Fruit fly (Drosophila melanogaster) whole organism, embryonic: ENCODE results near the gene SMSr.
A peak's percentile ranks its signal among the peaks of the same experiment; 100 is the strongest.

ENCODE experiments used
- BEAF-32 ChIP-seq: fragments of 200-800 bp; sonication (Bioruptor generic); optimal IDR thresholded peaks from 3 replicates; lab custom pipeline; 2017; ENCODE audit warnings: missing biosample characterization, missing genetic modification characterization, mild to moderate bottlenecking, moderate library complexity, missing genetic modification reagents
- C15 ChIP-seq: fragments of 200-800 bp; sonication (Bioruptor generic); IDR thresholded peaks from 3 replicates; pipeline ENCODE4 v1.3.6; 2022; ENCODE audit warnings: missing biosample characterization, missing genetic modification characterization
- CG11085 ChIP-seq: fragments of 200-800 bp; sonication (Bioruptor generic); IDR thresholded peaks from 2 replicates; pipeline ENCODE4 v1.3.6; 2022; ENCODE audit warnings: missing biosample characterization, missing genetic modification characterization
- CG13624 ChIP-seq: fragments of 200-800 bp; sonication (Bioruptor generic); optimal IDR thresholded peaks from 2 replicates; lab custom pipeline; 2016; ENCODE audit warnings: missing biosample characterization, missing genetic modification characterization
- CG13775 ChIP-seq: fragments of 200-800 bp; sonication (Bioruptor generic); optimal IDR thresholded peaks from 3 replicates; lab custom pipeline; 2017; ENCODE audit warnings: missing biosample characterization, mild to moderate bottlenecking, missing genetic modification characterization
- CG13894 ChIP-seq: fragments of 200-800 bp; sonication (Bioruptor generic); optimal IDR thresholded peaks from 3 replicates; lab custom pipeline; 2018; ENCODE audit warnings: missing biosample characterization, mild to moderate bottlenecking, missing genetic modification characterization, moderate library complexity
- CG14050 ChIP-seq: fragments of 200-800 bp; sonication (Bioruptor generic); IDR thresholded peaks from 3 replicates; pipeline ENCODE4 v1.3.6; 2022; ENCODE audit warnings: missing biosample characterization, missing genetic modification characterization
- CG18764 ChIP-seq: fragments of 200-800 bp; sonication (Bioruptor generic); optimal IDR thresholded peaks from 3 replicates; lab custom pipeline; 2016; ENCODE audit warnings: missing biosample characterization, missing genetic modification characterization
- CG2712 ChIP-seq: fragments of 200-800 bp; optimal IDR thresholded peaks from 3 replicates; lab custom pipeline; 2019; ENCODE audit warnings: missing biosample characterization, mild to moderate bottlenecking, missing genetic modification characterization, moderate library complexity
- CG3065 ChIP-seq: fragments of 200-800 bp; sonication (Bioruptor generic); optimal IDR thresholded peaks from 2 replicates; lab custom pipeline; 2016; ENCODE audit warnings: missing biosample characterization, missing genetic modification characterization
- CG32772 ChIP-seq: fragments of 200-800 bp; sonication (Bioruptor generic); IDR thresholded peaks from 2 replicates; pipeline ENCODE4 v1.3.6; 2022; ENCODE audit warnings: missing biosample characterization, missing genetic modification characterization
- CG33213 ChIP-seq: fragments of 200-800 bp; sonication (Bioruptor generic); optimal IDR thresholded peaks from 3 replicates; lab custom pipeline; 2016; ENCODE audit warnings: missing biosample characterization, missing genetic modification characterization
- CG4730 ChIP-seq: fragments of 200-800 bp; sonication (Bioruptor generic); IDR thresholded peaks from 2 replicates; pipeline ENCODE4 v1.3.6; 2022; ENCODE audit warnings: missing biosample characterization, missing genetic modification characterization
- CG5953 ChIP-seq: fragments of 200-800 bp; sonication (Bioruptor generic); IDR thresholded peaks from 2 replicates; pipeline ENCODE4 v1.3.6; 2022; ENCODE audit warnings: missing biosample characterization, missing genetic modification characterization
- CG6854 ChIP-seq: fragments of 200-800 bp; sonication (Bioruptor generic); optimal IDR thresholded peaks from 3 replicates; lab custom pipeline; 2017; ENCODE audit warnings: missing biosample characterization, mild to moderate bottlenecking, missing genetic modification characterization
- CG7357 ChIP-seq: fragments of 200-800 bp; sonication (Bioruptor generic); IDR thresholded peaks from 3 replicates; pipeline ENCODE4 v1.3.6; 2022; ENCODE audit warnings: missing biosample characterization, missing genetic modification characterization
- CG7928 ChIP-seq: fragments of 200-800 bp; sonication (Bioruptor generic); optimal IDR thresholded peaks from 2 replicates; lab custom pipeline; 2017; ENCODE audit warnings: missing biosample characterization, mild to moderate bottlenecking, missing genetic modification characterization
- CTCF ChIP-seq: fragments of 200-800 bp; sonication (Bioruptor generic); optimal IDR thresholded peaks from 2 replicates; lab custom pipeline; 2017; ENCODE audit warnings: missing biosample characterization, mild to moderate bottlenecking, missing genetic modification characterization, moderate library complexity
- Chrac-16 ChIP-seq: fragments of 200-800 bp; sonication (Bioruptor generic); optimal IDR thresholded peaks from 3 replicates; lab custom pipeline; 2016; ENCODE audit warnings: missing biosample characterization, missing genetic modification characterization
- CoRest ChIP-seq: fragments of 200-800 bp; sonication (Bioruptor generic); optimal IDR thresholded peaks from 3 replicates; lab custom pipeline; 2018; ENCODE audit warnings: missing biosample characterization, mild to moderate bottlenecking, missing genetic modification characterization, moderate library complexity
- D19B ChIP-seq: fragments of 200-800 bp; sonication (Bioruptor generic); optimal IDR thresholded peaks from 2 replicates; lab custom pipeline; 2017; ENCODE audit warnings: missing biosample characterization, mild to moderate bottlenecking, missing genetic modification characterization
- Deaf1 ChIP-seq: fragments of 200-800 bp; optimal IDR thresholded peaks from 3 replicates; lab custom pipeline; 2019; ENCODE audit warnings: missing biosample characterization, mild to moderate bottlenecking, missing genetic modification characterization, moderate library complexity
- HLH4C ChIP-seq: fragments of 200-800 bp; sonication (Bioruptor generic); IDR thresholded peaks from 3 replicates; pipeline ENCODE4 v1.3.6; 2022; ENCODE audit warnings: missing biosample characterization, missing genetic modification characterization; ENCODE audit not compliant: partially characterized antibody
- Lim3 ChIP-seq: fragments of 200-800 bp; sonication (Bioruptor generic); IDR thresholded peaks from 2 replicates; pipeline ENCODE4 v1.3.6; 2022; ENCODE audit warnings: missing biosample characterization, missing genetic modification characterization
- Opbp ChIP-seq: fragments of 200-800 bp; sonication (Bioruptor generic); IDR thresholded peaks from 3 replicates; pipeline ENCODE4 v1.3.6; 2022; ENCODE audit warnings: missing biosample characterization, missing genetic modification characterization; ENCODE audit not compliant: partially characterized antibody
- Optix ChIP-seq: fragments of 200-800 bp; sonication (Bioruptor generic); IDR thresholded peaks from 3 replicates; pipeline ENCODE4 v1.3.6; 2022; ENCODE audit warnings: missing biosample characterization, missing genetic modification characterization
- Pdp1 ChIP-seq, 2 experiments: fragments of 200-800 bp; sonication (Bioruptor generic); optimal IDR thresholded peaks; 3 replicates each; lab custom pipeline; 2016; ENCODE audit warnings: missing biosample characterization in 2 of 2, missing genetic modification characterization in 2 of 2, mild to moderate bottlenecking in 1 of 2, moderate library complexity in 1 of 2
- Ravus ChIP-seq: fragments of 200-800 bp; sonication (Bioruptor generic); IDR thresholded peaks from 2 replicates; pipeline ENCODE4 v1.3.6; 2022; ENCODE audit warnings: missing biosample characterization, missing genetic modification characterization
- Xrp1 ChIP-seq: fragments of 200-800 bp; sonication (Bioruptor generic); IDR thresholded peaks from 2 replicates; pipeline ENCODE4 v1.3.6; 2022; ENCODE audit warnings: missing biosample characterization, missing genetic modification characterization
- bbx ChIP-seq: fragments of 200-800 bp; sonication (Bioruptor generic); IDR thresholded peaks from 2 replicates; pipeline ENCODE4 v1.3.6; 2022; ENCODE audit warnings: missing biosample characterization, missing genetic modification characterization; ENCODE audit not compliant: partially characterized antibody
- cad ChIP-seq: fragments of >200 bp; optimal IDR thresholded peaks from 2 replicates; lab custom pipeline; 2017; ENCODE audit warnings: missing biosample characterization, missing genetic modification characterization
- dan ChIP-seq: fragments of 200-800 bp; sonication (Bioruptor generic); IDR thresholded peaks from 2 replicates; pipeline ENCODE4 v1.3.6; 2022; ENCODE audit warnings: missing biosample characterization, missing genetic modification characterization
- dmrt99B ChIP-seq: fragments of 200-800 bp; sonication (Bioruptor generic); optimal IDR thresholded peaks from 2 replicates; lab custom pipeline; 2018; ENCODE audit warnings: missing biosample characterization, mild to moderate bottlenecking, missing genetic modification characterization, moderate library complexity
- ewg ChIP-seq: fragments of 200-800 bp; sonication (Bioruptor generic); optimal IDR thresholded peaks from 3 replicates; lab custom pipeline; 2017; ENCODE audit warnings: mild to moderate bottlenecking, missing biosample characterization, missing genetic modification reagents, missing genetic modification characterization
- eyg ChIP-seq: fragments of 200-800 bp; sonication (Bioruptor generic); optimal IDR thresholded peaks from 3 replicates; lab custom pipeline; 2016; ENCODE audit warnings: missing biosample characterization, missing genetic modification characterization
- fru ChIP-seq: fragments of >200 bp; optimal IDR thresholded peaks from 2 replicates; lab custom pipeline; 2017
- ftz-f1 ChIP-seq: fragments of 200-800 bp; sonication (Bioruptor generic); optimal IDR thresholded peaks from 2 replicates; lab custom pipeline; 2016; ENCODE audit warnings: missing biosample characterization, missing genetic modification characterization
- her ChIP-seq: fragments of 200-800 bp; sonication (Bioruptor generic); optimal IDR thresholded peaks from 2 replicates; lab custom pipeline; 2016; ENCODE audit warnings: missing biosample characterization, missing genetic modification characterization
- klu ChIP-seq: fragments of 200-800 bp; sonication (Bioruptor generic); IDR thresholded peaks from 2 replicates; pipeline ENCODE4 v1.3.6; 2022; ENCODE audit warnings: missing biosample characterization, missing genetic modification characterization
- mam ChIP-seq: fragments of 200-800 bp; sonication (Bioruptor generic); optimal IDR thresholded peaks from 3 replicates; lab custom pipeline; 2016; ENCODE audit warnings: missing biosample characterization, missing genetic modification characterization
- nerfin-1 ChIP-seq: fragments of 200-800 bp; sonication (Bioruptor generic); optimal IDR thresholded peaks from 3 replicates; lab custom pipeline; 2019; ENCODE audit warnings: missing biosample characterization, mild to moderate bottlenecking, missing genetic modification characterization, moderate library complexity
- otp ChIP-seq: fragments of 200-800 bp; sonication (Bioruptor generic); IDR thresholded peaks from 3 replicates; pipeline ENCODE4, ENCODE4 v1.3.6; 2022; ENCODE audit warnings: missing biosample characterization, missing genetic modification characterization
- pan ChIP-seq, 4 experiments: fragments of >200 bp in 3 of 4; fragments of 200-800 bp in 1 of 4; sonication (Bioruptor generic) in 1 of 4; optimal IDR thresholded peaks in 3 of 4; IDR thresholded peaks in 1 of 4; 2 replicates each; pipeline versions ENCODE4 v1.3.6 to Lab custom; 2017 to 2022; ENCODE audit warnings: missing biosample characterization in 2 of 4, missing genetic modification characterization in 2 of 4, mixed read lengths in 1 of 4
- peb ChIP-seq: fragments of 200-800 bp; sonication (Bioruptor generic); IDR thresholded peaks from 2 replicates; pipeline ENCODE4 v1.3.6; 2022; ENCODE audit warnings: missing biosample characterization, missing genetic modification characterization
- row ChIP-seq: fragments of 200-800 bp; sonication (Bioruptor generic); IDR thresholded peaks from 3 replicates; pipeline ENCODE4 v1.3.6; 2022; ENCODE audit warnings: missing biosample characterization, missing genetic modification characterization
- sisA ChIP-seq: fragments of 200-800 bp; sonication (Bioruptor generic); IDR thresholded peaks from 2 replicates; pipeline ENCODE4 v1.3.6; 2022; ENCODE audit warnings: missing biosample characterization, missing genetic modification characterization
- slou ChIP-seq: fragments of 200-800 bp; sonication (Bioruptor generic); optimal IDR thresholded peaks from 3 replicates; lab custom pipeline; 2016; ENCODE audit warnings: missing biosample characterization, missing genetic modification characterization
- slp2 ChIP-seq: fragments of 200-800 bp; sonication (Bioruptor generic); optimal IDR thresholded peaks from 2 replicates; lab custom pipeline; 2016; ENCODE audit warnings: missing biosample characterization, missing genetic modification characterization
- tap ChIP-seq: fragments of 200-800 bp; optimal IDR thresholded peaks from 3 replicates; lab custom pipeline; 2019; ENCODE audit warnings: missing biosample characterization, mild to moderate bottlenecking, missing genetic modification characterization, moderate library complexity
- tna ChIP-seq: fragments of 200-800 bp; sonication (Bioruptor generic); IDR thresholded peaks from 2 replicates; pipeline ENCODE4 v1.3.6; 2022; ENCODE audit warnings: missing biosample characterization, missing genetic modification characterization; ENCODE audit not compliant: partially characterized antibody
- twi ChIP-seq: fragments of 200-800 bp; optimal IDR thresholded peaks from 2 replicates; lab custom pipeline; 2019; ENCODE audit warnings: missing biosample characterization, mild to moderate bottlenecking, missing genetic modification characterization, moderate library complexity

SMSr gene

dm6 chr3L:7360324-7360852 is 20.9 kb downstream of the SMSr start, which contains the start of gene Sec63 (continued):
- TF ChIP-seq D19B: no peak
- peak; percentile 48 for TF ChIP-seq CG13775
- TF ChIP-seq bbx: peak; percentile 97
- TF ChIP-seq CG4730 (GFP tag; lab: Robert Waterston, UW): no peak
- TF ChIP-seq CG18764 (GFP tag; lab: Kevin White, UChicago): no peak
- peak; percentile 89 for TF ChIP-seq tna (GFP tag; lab: Robert Waterston, UW)
- peak; percentile 44 for TF ChIP-seq ewg
- TF ChIP-seq Opbp (GFP tag; lab: Robert Waterston, UW): peak; percentile 88
- 0 out of 2 replicates have a peak, but pooled peaks have one; percentile 9 for TF ChIP-seq Ravus
- peak; percentile 71 for TF ChIP-seq Xrp1 (GFP tag; lab: Robert Waterston, UW)
- TF ChIP-seq CG5953 (GFP tag; lab: Robert Waterston, UW): no peak
- TF ChIP-seq CG13624 (GFP tag; lab: Kevin White, UChicago): peak; percentile 36
- 0 out of 2 replicates have a peak, but pooled peaks have one; percentile 27 for TF ChIP-seq sisA (GFP tag; lab: Robert Waterston, UW)
- TF ChIP-seq CTCF (GFP tag; lab: Kevin White, UChicago): peak; percentile 72
- no peak for TF ChIP-seq eyg (GFP tag; lab: Kevin White, UChicago)
- TF ChIP-seq C15 (GFP tag; lab: Robert Waterston, UW): no peak
- TF ChIP-seq BEAF-32 (GFP tag; lab: Kevin White, UChicago): peak; percentile 84
- no peak for TF ChIP-seq dan (GFP tag; lab: Robert Waterston, UW)
- no peak for TF ChIP-seq otp
- TF ChIP-seq tap: no peak
- TF ChIP-seq Pdp1 (GFP tag; optimal IDR thresholded peaks at IDR 0.05; lab: Kevin White, UChicago): peak; percentile 5 to 11
- TF ChIP-seq Chrac-16: peak; percentile 38
- TF ChIP-seq CG2712 (tag; lab: Kevin White, UChicago): peak; percentile 31
- TF ChIP-seq slp2: no peak
- peak; percentile 89 for TF ChIP-seq HLH4C (GFP tag; lab: Robert Waterston, UW)
- peak; percentile 4; the same call in 1 of the 2 replicates for TF ChIP-seq CG32772 (GFP tag; lab: Robert Waterston, UW)
- no peak for TF ChIP-seq CG13894 (tag; lab: Kevin White, UChicago)
- no peak for TF ChIP-seq klu
- no peak for TF ChIP-seq pan (optimal IDR thresholded peaks at IDR 0.05; lab: Kevin White, UChicago)
- peak in 1 of 2 experiments; percentile 54 for TF ChIP-seq pan (GFP tag; optimal IDR thresholded peaks at IDR 0.05 in 1 of 2, IDR thresholded peaks at IDR 0.05 in 1 of 2)
- TF ChIP-seq ftz-f1 (GFP tag; lab: Kevin White, UChicago): no peak
- TF ChIP-seq dmrt99B: peak; percentile 14
- no peak for TF ChIP-seq Lim3 (GFP tag; lab: Robert Waterston, UW)
- no peak for TF ChIP-seq her (GFP tag; lab: Kevin White, UChicago)
- TF ChIP-seq fru (lab: Kevin White, UChicago): no peak
- TF ChIP-seq Optix (GFP tag; lab: Robert Waterston, UW): no peak
- TF ChIP-seq row (GFP tag; lab: Robert Waterston, UW): peak; percentile 80
- TF ChIP-seq twi (tag; lab: Kevin White, UChicago): no peak
- no peak for TF ChIP-seq cad
- no peak for TF ChIP-seq CG6854 (GFP tag; lab: Kevin White, UChicago)
- peak; percentile 21 for TF ChIP-seq nerfin-1 (tag; lab: Kevin White, UChicago)
- peak; percentile 22; the same call in 1 of the 2 replicates for TF ChIP-seq CG11085
- peak; percentile 74 for TF ChIP-seq CG33213
- TF ChIP-seq slou (GFP tag; lab: Kevin White, UChicago): no peak
- no peak for TF ChIP-seq Deaf1 (tag; lab: Kevin White, UChicago)
- TF ChIP-seq CG3065 (GFP tag; lab: Kevin White, UChicago): peak; percentile 52
- peak; percentile 54; the same call in 2 of the 3 replicates for TF ChIP-seq CG14050
- TF ChIP-seq CG7357 (GFP tag; lab: Robert Waterston, UW): 0 out of 3 replicates have a peak, but pooled peaks have one; percentile 24
- no peak for TF ChIP-seq peb (GFP tag; lab: Robert Waterston, UW)
- TF ChIP-seq CoRest: peak; percentile 34
- TF ChIP-seq CG7928: no peak
- TF ChIP-seq mam (GFP tag; lab: Kevin White, UChicago): peak; percentile 60
